Worm (Caenorhabditis elegans) whole organism, L1 larva: ENCODE measurements around the gene bus-4.

Experiments
- C04F5.9 ChIP-seq: sonication (generic microtip); optimal IDR thresholded peaks from 2 replicates; lab custom pipeline; 2016; ENCODE audit warnings: missing genetic modification characterization, missing compliant biosample characterization
- C16A3.4 ChIP-seq: fragments of 150-350 bp; optimal IDR thresholded peaks from 2 replicates; lab custom pipeline; 2014; ENCODE audit warnings: missing biosample characterization, missing genetic modification characterization
- F16B12.6 ChIP-seq: fragments of 150-350 bp; optimal IDR thresholded peaks from 2 replicates; lab custom pipeline; 2014; ENCODE audit warnings: missing biosample characterization, missing genetic modification characterization
- aha-1 ChIP-seq: fragments of 150-350 bp; optimal IDR thresholded peaks from 2 replicates; lab custom pipeline; 2014; ENCODE audit warnings: missing biosample characterization, missing genetic modification characterization
- blmp-1 ChIP-seq: fragments of 150-350 bp; optimal IDR thresholded peaks from 2 replicates; lab custom pipeline; 2014; ENCODE audit warnings: missing biosample characterization, missing genetic modification characterization
- ceh-82 ChIP-seq, 3 experiments: fragments of 150-350 bp in 1 of 3; sonication (generic microtip) in 2 of 3; optimal IDR thresholded peaks; 2 replicates each; lab custom pipeline; 2014 to 2017; ENCODE audit warnings: missing biosample characterization in 3 of 3, missing genetic modification characterization in 3 of 3
- ceh-88 ChIP-seq: fragments of 200-800 bp; sonication (Bioruptor generic); IDR thresholded peaks from 2 replicates; pipeline ENCODE4 v1.3.6; 2022; ENCODE audit warnings: missing genetic modification characterization, missing compliant biosample characterization
- ces-1 ChIP-seq: fragments of 150-350 bp; optimal IDR thresholded peaks from 2 replicates; lab custom pipeline; 2014; ENCODE audit warnings: missing biosample characterization, missing genetic modification reagents, missing genetic modification characterization
- dsc-1 ChIP-seq: sonication (generic microtip); optimal IDR thresholded peaks from 2 replicates; lab custom pipeline; 2016; ENCODE audit warnings: mild to moderate bottlenecking, missing genetic modification characterization, missing compliant biosample characterization
- efl-1 ChIP-seq, 4 experiments: fragments of 150-350 bp; optimal IDR thresholded peaks in 3 of 4; peaks in 1 of 4; 1 replicate in 1 of 4; 2 replicates in 3 of 4; lab custom pipeline; 2014; ENCODE audit warnings: missing biosample characterization in 2 of 4, missing genetic modification characterization in 2 of 4, missing genetic modification reagents in 2 of 4
- efl-3 ChIP-seq: fragments of 200-800 bp; sonication (Bioruptor generic); optimal IDR thresholded peaks from 2 replicates; lab custom pipeline; 2018; ENCODE audit warnings: mild to moderate bottlenecking, missing genetic modification characterization, missing compliant biosample characterization
- egl-13 ChIP-seq: sonication (generic microtip); optimal IDR thresholded peaks from 2 replicates; lab custom pipeline; 2016; ENCODE audit warnings: missing genotype, missing genetic modification reagents, missing genetic modification characterization, missing compliant biosample characterization
- elt-2 ChIP-seq: sonication (generic microtip); optimal IDR thresholded peaks from 2 replicates; lab custom pipeline; 2016; ENCODE audit warnings: missing genetic modification characterization, mild to moderate bottlenecking, inconsistent platforms, missing compliant biosample characterization, missing genetic modification reagents
- ets-5 ChIP-seq: fragments of 200-800 bp; sonication (Bioruptor generic); IDR thresholded peaks from 2 replicates; pipeline ENCODE4 v1.3.6; 2022; ENCODE audit warnings: missing genetic modification characterization, missing compliant biosample characterization
- fkh-8 ChIP-seq: sonication (generic microtip); optimal IDR thresholded peaks from 2 replicates; lab custom pipeline; 2016; ENCODE audit warnings: mild to moderate bottlenecking, missing genetic modification characterization, missing compliant biosample characterization
- fos-1 ChIP-seq: fragments of 150-350 bp; optimal IDR thresholded peaks from 2 replicates; lab custom pipeline; 2014; ENCODE audit warnings: missing biosample characterization, missing genetic modification characterization
- grh-1 ChIP-seq: fragments of 200-800 bp; sonication (Bioruptor generic); IDR thresholded peaks from 2 replicates; pipeline ENCODE4 v1.3.6; 2022; ENCODE audit warnings: missing genetic modification reagents, missing genetic modification characterization, missing compliant biosample characterization
- hlh-17 ChIP-seq: fragments of 200-800 bp; sonication (Bioruptor generic); optimal IDR thresholded peaks from 2 replicates; lab custom pipeline; 2018; ENCODE audit warnings: missing genetic modification characterization, mild to moderate bottlenecking, missing compliant biosample characterization, moderate library complexity, borderline replicate concordance
- hpl-2 ChIP-seq: fragments of 150-350 bp; optimal IDR thresholded peaks from 2 replicates; lab custom pipeline; 2014; ENCODE audit warnings: missing biosample characterization, missing genetic modification reagents, missing genetic modification characterization
- irx-1 ChIP-seq: sonication (generic microtip); optimal IDR thresholded peaks from 2 replicates; lab custom pipeline; 2016; ENCODE audit warnings: missing genetic modification characterization, missing compliant biosample characterization
- jun-1 ChIP-seq: fragments of 150-350 bp; optimal IDR thresholded peaks from 2 replicates; lab custom pipeline; 2014; ENCODE audit warnings: missing biosample characterization, missing genetic modification reagents, missing genetic modification characterization
- lin-14 ChIP-seq: fragments of 200-800 bp; sonication (Bioruptor generic); optimal IDR thresholded peaks from 2 replicates; lab custom pipeline; 2018; ENCODE audit warnings: mild to moderate bottlenecking, missing genetic modification characterization, moderate library complexity, missing compliant biosample characterization
- lin-15B ChIP-seq: fragments of 150-350 bp; sonication (generic microtip); optimal IDR thresholded peaks from 3 replicates; lab custom pipeline; 2014; ENCODE audit warnings: missing biosample characterization, missing genetic modification characterization
- lin-35 ChIP-seq, 2 experiments: fragments of 150-350 bp; optimal IDR thresholded peaks; 2 replicates each; lab custom pipeline; 2014; ENCODE audit warnings: missing biosample characterization in 2 of 2, missing genetic modification characterization in 2 of 2, missing genetic modification reagents in 2 of 2
- lir-3 ChIP-seq: sonication (generic microtip); optimal IDR thresholded peaks from 2 replicates; lab custom pipeline; 2016; ENCODE audit warnings: mild to moderate bottlenecking, missing genetic modification characterization, moderate library complexity, missing compliant biosample characterization; ENCODE audit not compliant: poor library complexity
- mdl-1 ChIP-seq, 2 experiments: fragments of 150-350 bp; optimal IDR thresholded peaks; 2 replicates each; lab custom pipeline; 2014 to 2017; ENCODE audit warnings: missing biosample characterization in 2 of 2, missing genetic modification characterization in 2 of 2, inconsistent platforms in 1 of 2
- nhr-12 ChIP-seq: sonication (generic microtip); optimal IDR thresholded peaks from 2 replicates; lab custom pipeline; 2017; ENCODE audit warnings: missing biosample characterization, missing genetic modification characterization
- nhr-28 ChIP-seq: fragments of 150-350 bp; optimal IDR thresholded peaks from 2 replicates; lab custom pipeline; 2014; ENCODE audit warnings: missing biosample characterization, missing genetic modification characterization
- nhr-47 ChIP-seq: sonication (generic microtip); optimal IDR thresholded peaks from 2 replicates; lab custom pipeline; 2016; ENCODE audit warnings: mild to moderate bottlenecking, missing genetic modification characterization, moderate library complexity, missing compliant biosample characterization
- nhr-71 ChIP-seq: sonication (generic microtip); optimal IDR thresholded peaks from 2 replicates; lab custom pipeline; 2016; ENCODE audit warnings: mild to moderate bottlenecking, missing genetic modification characterization, moderate library complexity, missing compliant biosample characterization
- nhr-84 ChIP-seq: sonication (generic microtip); optimal IDR thresholded peaks from 2 replicates; lab custom pipeline; 2017; ENCODE audit warnings: missing biosample characterization, missing genetic modification characterization
- nhr-85 ChIP-seq: sonication (generic microtip); peaks from one replicate; lab custom pipeline; 2016; ENCODE audit warnings: missing genetic modification characterization, inconsistent platforms, missing compliant biosample characterization
- nhr-90 ChIP-seq: sonication (generic microtip); optimal IDR thresholded peaks from 2 replicates; lab custom pipeline; 2016; ENCODE audit warnings: mild to moderate bottlenecking, missing genetic modification characterization, missing compliant biosample characterization; ENCODE audit not compliant: poor library complexity
- pag-3 ChIP-seq: sonication (generic microtip); optimal IDR thresholded peaks from 2 replicates; lab custom pipeline; 2017; ENCODE audit warnings: missing genetic modification characterization, mild to moderate bottlenecking, missing compliant biosample characterization, antibody characterized with exemption, borderline replicate concordance; ENCODE audit not compliant: insufficient read depth
- rnt-1 ChIP-seq: sonication (generic microtip); optimal IDR thresholded peaks from 2 replicates; lab custom pipeline; 2016; ENCODE audit warnings: mild to moderate bottlenecking, missing genetic modification characterization, moderate library complexity, missing compliant biosample characterization
- snpc-4 ChIP-seq: fragments of 150-350 bp; optimal IDR thresholded peaks from 2 replicates; lab custom pipeline; 2014; ENCODE audit warnings: missing biosample characterization, missing genetic modification characterization
- snu-23 ChIP-seq: sonication (generic microtip); optimal IDR thresholded peaks from 2 replicates; lab custom pipeline; 2016; ENCODE audit warnings: missing genetic modification characterization, missing compliant biosample characterization
- sup-37 ChIP-seq: fragments of 200-800 bp; sonication (Bioruptor generic); optimal IDR thresholded peaks from 2 replicates; lab custom pipeline; 2018; ENCODE audit warnings: mild to moderate bottlenecking, missing genetic modification characterization, missing compliant biosample characterization
- tbx-2 ChIP-seq: sonication (generic microtip); optimal IDR thresholded peaks from 2 replicates; lab custom pipeline; 2016; ENCODE audit warnings: missing genetic modification characterization, missing compliant biosample characterization
- unc-62 ChIP-seq: fragments of 150-350 bp; optimal IDR thresholded peaks from 2 replicates; lab custom pipeline; 2014; ENCODE audit warnings: missing biosample characterization, missing genetic modification reagents, missing genetic modification characterization
- unc-86 ChIP-seq: sonication (generic microtip); optimal IDR thresholded peaks from 2 replicates; lab custom pipeline; 2016; ENCODE audit warnings: missing genetic modification characterization, missing compliant biosample characterization
- unc-98 ChIP-seq: fragments of 200-800 bp; sonication (Bioruptor generic); IDR thresholded peaks from 2 replicates; pipeline ENCODE4 v1.3.6; 2022; ENCODE audit warnings: missing genetic modification characterization, missing compliant biosample characterization
- xbp-1 ChIP-seq: sonication (generic microtip); optimal IDR thresholded peaks from 2 replicates; lab custom pipeline; 2016; ENCODE audit warnings: missing genetic modification characterization, missing compliant biosample characterization
- zag-1 ChIP-seq: fragments of 150-350 bp; optimal IDR thresholded peaks from 2 replicates; lab custom pipeline; 2014; ENCODE audit warnings: missing biosample characterization, missing genetic modification characterization
- ztf-11 ChIP-seq, 2 experiments: sonication (generic microtip); optimal IDR thresholded peaks; 2 replicates each; lab custom pipeline; 2016 to 2017; ENCODE audit warnings: missing genetic modification characterization in 2 of 2, missing biosample characterization in 1 of 2, missing compliant biosample characterization in 1 of 2
- ztf-4 ChIP-seq: fragments of 150-350 bp; optimal IDR thresholded peaks from 2 replicates; lab custom pipeline; 2014; ENCODE audit warnings: missing biosample characterization, missing genetic modification characterization

bus-4 gene

ce11 chrIV:4692463-4692862 is 4.4 kb downstream of the bus-4 start, which contains the start of gene spe-51:
TSS of gene spe-51 (plus strand) at chrIV:4692763.
- TF ChIP-seq C16A3.4 (no peak), nhr-71 (tag; lab: Kevin White, UChicago) (no peak), zag-1 (no peak), dsc-1 (tag; lab: Kevin White, UChicago) (no peak), C04F5.9 (tag; lab: Kevin White, UChicago) (no peak), lin-35 (GFP tag; optimal IDR thresholded peaks at IDR 0.05; lab: Kevin White, UChicago) (no peak), F16B12.6 (tag; lab: Kevin White, UChicago) (no peak), irx-1 (no peak), efl-3 (GFP tag; lab: Kevin White, UChicago) (no peak), blmp-1 (no peak), ztf-4 (tag; lab: Kevin White, UChicago) (no peak), pag-3 (tag; lab: Kevin White, UChicago) (no peak), ceh-82 (tag; optimal IDR thresholded peaks at IDR 0.05; lab: Kevin White, UChicago) (no peak), nhr-85 (tag; lab: Kevin White, UChicago) (no peak), ceh-88 (GFP tag; lab: Robert Waterston, UW) (no peak), nhr-28 (tag; lab: Kevin White, UChicago) (no peak)
- TF ChIP-seq, all 84 proteins: peak for 0

ce11 chrIV:4703911-4704310 is 15.8 kb downstream of the bus-4 start, which contains the start of gene ogdh-1:
TSS of gene ogdh-1 (minus strand) at chrIV:4704011.
- TF ChIP-seq rnt-1 (tag; lab: Kevin White, UChicago) (no peak), aha-1 (tag; lab: Kevin White, UChicago) (no peak), grh-1 (GFP tag; lab: Robert Waterston, UW) (no peak), unc-62 (GFP tag; lab: Kevin White, UChicago) (no peak), ztf-4 (tag; lab: Kevin White, UChicago) (no peak), dsc-1 (tag; lab: Kevin White, UChicago) (no peak), snpc-4 (no peak), mdl-1 (tag; optimal IDR thresholded peaks at IDR 0.05; lab: Kevin White, UChicago) (no peak), xbp-1 (no peak), hpl-2 (GFP tag; lab: Kevin White, UChicago) (no peak), unc-98 (no peak), jun-1 (no peak), C04F5.9 (tag; lab: Kevin White, UChicago) (no peak), lir-3 (no peak), lin-14 (GFP tag; lab: Kevin White, UChicago) (no peak), lin-15B (tag; lab: Kevin White, UChicago) (no peak), nhr-47 (no peak), elt-2 (tag; lab: Kevin White, UChicago) (no peak), nhr-90 (no peak)
- TF ChIP-seq, all 84 proteins: peak for 0

ce11 chrIV:4705182-4705581 is 17.1 kb downstream of the bus-4 start:
- TF ChIP-seq zag-1 (no peak), ets-5 (GFP tag; lab: Robert Waterston, UW) (no peak), efl-1 (optimal IDR thresholded peaks at IDR 0.05; lab: Kevin White, UChicago) (peak; percentile 47 to 59), efl-1 (GFP tag; optimal IDR thresholded peaks at IDR 0.05 in 1 of 2; lab: Kevin White, UChicago) (peak in 1 of 2 experiments; percentile 37), jun-1 (peak; percentile 28), nhr-12 (tag; lab: Kevin White, UChicago) (no peak), lin-14 (GFP tag; lab: Kevin White, UChicago) (peak; percentile 94), nhr-71 (tag; lab: Kevin White, UChicago) (peak; percentile 75), elt-2 (tag; lab: Kevin White, UChicago) (peak; percentile 3), fkh-8 (peak; percentile 59), nhr-85 (tag; lab: Kevin White, UChicago) (no peak), unc-86 (tag; lab: Kevin White, UChicago) (no peak), egl-13 (tag; lab: Kevin White, UChicago) (no peak), dsc-1 (tag; lab: Kevin White, UChicago) (peak; percentile 21), ztf-11 (tag; optimal IDR thresholded peaks at IDR 0.05; lab: Kevin White, UChicago) (no peak), tbx-2 (peak; percentile 61), nhr-47 (peak; percentile 64), unc-98 (no peak), lin-35 (GFP tag; optimal IDR thresholded peaks at IDR 0.05; lab: Kevin White, UChicago) (peak; percentile 58 to 59), snpc-4 (no peak), fos-1 (tag; lab: Kevin White, UChicago) (peak; percentile 24), hlh-17 (GFP tag; lab: Kevin White, UChicago) (no peak), snu-23 (GFP tag; lab: Kevin White, UChicago) (peak; percentile 75), lir-3 (no peak), ces-1 (GFP tag; lab: Kevin White, UChicago) (no peak), mdl-1 (tag; optimal IDR thresholded peaks at IDR 0.05; lab: Kevin White, UChicago) (peak in 1 of 2 experiments; percentile 42), nhr-84 (tag; lab: Kevin White, UChicago) (no peak), sup-37 (GFP tag; lab: Kevin White, UChicago) (no peak), F16B12.6 (tag; lab: Kevin White, UChicago) (peak; percentile 43), C16A3.4 (peak; percentile 41), C04F5.9 (tag; lab: Kevin White, UChicago) (no peak), lin-15B (tag; lab: Kevin White, UChicago) (peak; percentile 47)
